Fruit fly (Drosophila melanogaster) whole organism, pupa: ENCODE data around the gene elB.

Source experiments
- CG13204 ChIP-seq: fragments of 200-800 bp; sonication (Bioruptor generic); optimal IDR thresholded peaks from 2 replicates; lab custom pipeline; 2018; ENCODE audit warnings: missing biosample characterization, mild to moderate bottlenecking, missing genetic modification characterization, moderate library complexity
- CG4496 ChIP-seq: fragments of 200-800 bp; sonication (Bioruptor generic); IDR thresholded peaks from 3 replicates; pipeline ENCODE4 v1.3.6; 2022; ENCODE audit warnings: missing biosample characterization, missing genetic modification characterization
- Pif1A ChIP-seq: fragments of 200-800 bp; sonication (Bioruptor generic); optimal IDR thresholded peaks from 3 replicates; lab custom pipeline; 2016; ENCODE audit warnings: missing biosample characterization, missing genetic modification characterization
- gl ChIP-seq: fragments of 200-800 bp; sonication (Bioruptor generic); optimal IDR thresholded peaks from 2 replicates; lab custom pipeline; 2018; ENCODE audit warnings: missing biosample characterization, mild to moderate bottlenecking, missing genetic modification characterization
- rn ChIP-seq: fragments of 200-800 bp; sonication (Bioruptor generic); IDR thresholded peaks from 2 replicates; pipeline ENCODE4 v1.3.6; 2022; ENCODE audit warnings: missing biosample characterization, missing genetic modification characterization

DNA sequence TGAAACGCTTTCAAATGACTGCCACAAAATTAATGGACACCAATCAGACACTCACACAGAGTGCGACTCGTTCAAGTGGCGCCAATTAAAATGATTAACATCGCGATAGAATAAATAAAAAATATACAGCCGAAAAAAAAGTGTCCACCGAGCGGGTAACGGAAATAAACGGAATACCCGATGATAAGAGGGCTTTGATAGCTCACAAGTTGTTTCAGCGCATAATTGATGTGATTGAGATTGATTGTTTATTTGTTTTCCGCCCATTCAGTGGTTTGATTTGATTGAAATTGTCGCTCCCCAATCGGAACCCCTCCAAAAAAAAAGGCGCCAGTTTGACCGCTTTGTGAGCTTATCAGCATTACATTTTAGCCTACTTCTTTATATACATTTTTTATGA, 5.8 kb downstream of the elB start:
- TF ChIP-seq Pif1A (GFP tag; lab: Kevin White, UChicago) (no peak), gl (tag; lab: Kevin White, UChicago) (no peak), CG4496 (no peak), CG13204 (no peak), rn (no peak)
